Fruit fly (Drosophila melanogaster): ENCODE data around the gene CG14879.
A peak's percentile ranks its signal among the peaks of the same experiment; 100 is the strongest.

DNA sequence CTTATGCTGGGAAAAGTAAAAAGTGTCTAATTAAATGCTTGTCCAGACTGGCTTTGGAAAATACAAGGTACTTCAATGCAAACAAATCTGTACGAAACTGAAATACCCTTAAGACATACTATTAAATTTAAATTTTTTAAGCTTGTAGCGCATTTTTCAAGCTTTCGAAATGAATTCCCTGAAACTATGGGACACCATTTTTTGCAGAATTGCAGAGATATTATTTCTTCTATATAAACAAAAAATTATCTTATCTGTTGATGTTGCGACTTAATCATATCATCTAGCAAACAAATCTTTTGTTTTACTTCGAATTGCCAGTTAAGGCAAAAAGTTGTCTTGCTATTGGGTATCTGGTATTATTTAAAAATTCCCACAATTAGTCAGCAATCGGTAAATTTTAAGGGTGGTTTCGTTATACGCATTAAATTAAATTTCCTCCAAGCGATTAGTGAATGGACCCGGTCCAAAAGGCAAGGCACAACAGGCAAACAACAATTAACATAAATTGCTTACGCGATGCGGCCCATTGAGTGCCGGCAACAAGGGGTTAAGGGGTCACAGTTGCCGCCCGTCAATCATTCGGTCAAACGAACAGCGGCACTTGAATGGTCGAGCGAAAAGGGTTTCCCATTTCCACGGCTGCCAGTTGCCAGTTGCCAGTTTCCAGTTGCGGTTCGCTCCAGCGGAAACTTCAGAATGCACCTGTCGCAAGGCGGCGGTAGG, 12.5 kb downstream of the CG14879 start:
- TF ChIP-seq dsx (GFP tag; optimal IDR thresholded peaks at IDR 0.05; ENCODE audit: poor library complexity, severe bottlenecking) (no peak), OdsH (GFP tag; optimal IDR thresholded peaks at IDR 0.05) (peak; percentile 64), CG32006 (GFP tag; optimal IDR thresholded peaks at IDR 0.05) (peak; percentile 90), eg (GFP tag; IDR thresholded peaks at IDR 0.05) (0 out of 3 replicates have a peak, but pooled peaks have one; percentile 43), CG11294 (GFP tag; IDR thresholded peaks at IDR 0.05) (no peak)
